Worm (Caenorhabditis elegans) whole organism, L4 larva: Measurements from ENCODE around the gene srx-46.

Experiments used
- F26F4.8 ChIP-seq: fragments of 200-800 bp; sonication (Bioruptor generic); conservative IDR thresholded peaks from 2 replicates; pipeline ENCODE4 v1.3.6; 2022; ENCODE audit warnings: missing genetic modification characterization, missing compliant biosample characterization
- R02D3.7 ChIP-seq: fragments of 150-350 bp; sonication (generic microtip); optimal IDR thresholded peaks from 3 replicates; lab custom pipeline; 2014; ENCODE audit warnings: missing biosample characterization, missing genetic modification characterization
- T20F7.1 ChIP-seq: fragments of 200-800 bp; sonication (Bioruptor generic); optimal IDR thresholded peaks from 2 replicates; lab custom pipeline; 2018; ENCODE audit warnings: mild to moderate bottlenecking, missing genetic modification characterization, missing compliant biosample characterization
- T26A8.4 ChIP-seq: fragments of 200-800 bp; sonication (Bioruptor generic); IDR thresholded peaks from 2 replicates; pipeline ENCODE4 v1.3.6; 2022; ENCODE audit warnings: missing genetic modification characterization, missing compliant biosample characterization
- Y105C5A.15 ChIP-seq: fragments of 200-800 bp; sonication (Bioruptor generic); IDR thresholded peaks from 2 replicates; pipeline ENCODE4 v1.3.6; 2022; ENCODE audit warnings: missing genetic modification characterization, missing compliant biosample characterization
- ZK337.2 ChIP-seq: fragments of 200-800 bp; sonication (Bioruptor generic); IDR thresholded peaks from 2 replicates; pipeline ENCODE4 v1.3.6; 2022; ENCODE audit warnings: missing genetic modification reagents, missing genetic modification characterization, missing compliant biosample characterization
- ceh-20 ChIP-seq: fragments of 200-800 bp; sonication (Bioruptor generic); IDR thresholded peaks from 2 replicates; pipeline ENCODE4 v1.3.6; 2022; ENCODE audit warnings: missing genetic modification reagents, missing genetic modification characterization, missing compliant biosample characterization
- ceh-62 ChIP-seq: sonication (generic microtip); optimal IDR thresholded peaks from 2 replicates; lab custom pipeline; 2017; ENCODE audit warnings: missing biosample characterization, missing genetic modification characterization
- cey-2 ChIP-seq: sonication (generic microtip); optimal IDR thresholded peaks from 3 replicates; lab custom pipeline; 2017; ENCODE audit warnings: missing genetic modification characterization, mild to moderate bottlenecking, missing compliant biosample characterization, antibody characterized with exemption, borderline replicate concordance; ENCODE audit not compliant: insufficient read depth
- daf-16 ChIP-seq, 3 experiments: sonication (generic microtip); optimal IDR thresholded peaks; 2 replicates each; lab custom pipeline; 2016 to 2017; ENCODE audit warnings: missing genetic modification characterization in 3 of 3, missing genetic modification reagents in 3 of 3, mild to moderate bottlenecking in 2 of 3, missing compliant biosample characterization in 2 of 3, missing biosample characterization in 1 of 3, moderate library complexity in 1 of 3
- daf-19 ChIP-seq: fragments of 200-800 bp; sonication (Bioruptor generic); conservative IDR thresholded peaks from 2 replicates; pipeline ENCODE4 v1.3.6; 2022; ENCODE audit warnings: missing genetic modification characterization, missing compliant biosample characterization
- dmd-6 ChIP-seq: fragments of 200-800 bp; sonication (Bioruptor generic); IDR thresholded peaks from 2 replicates; pipeline ENCODE4 v1.3.6; 2022; ENCODE audit warnings: missing genetic modification reagents, missing genetic modification characterization, missing compliant biosample characterization
- duxl-1 ChIP-seq: sonication (generic microtip); optimal IDR thresholded peaks from 2 replicates; lab custom pipeline; 2016; ENCODE audit warnings: mild to moderate bottlenecking, missing genetic modification characterization, moderate library complexity, missing compliant biosample characterization; ENCODE audit not compliant: poor library complexity
- dve-1 ChIP-seq: sonication (generic microtip); optimal IDR thresholded peaks from 2 replicates; lab custom pipeline; 2017; ENCODE audit warnings: antibody characterized with exemption, mild to moderate bottlenecking, missing genetic modification characterization, missing compliant biosample characterization; ENCODE audit not compliant: insufficient read depth
- egl-43 ChIP-seq: fragments of 200-800 bp; sonication (Bioruptor generic); IDR thresholded peaks from 2 replicates; pipeline ENCODE4 v1.3.6; 2022; ENCODE audit warnings: missing genetic modification reagents, missing genetic modification characterization, missing compliant biosample characterization
- fos-1 ChIP-seq: fragments of 150-350 bp; optimal IDR thresholded peaks from 2 replicates; lab custom pipeline; 2014; ENCODE audit warnings: missing biosample characterization, missing genetic modification characterization
- hlh-11 ChIP-seq: fragments of 200-800 bp; sonication (Bioruptor generic); optimal IDR thresholded peaks from 2 replicates; lab custom pipeline; 2018; ENCODE audit warnings: mild to moderate bottlenecking, missing genetic modification characterization, missing compliant biosample characterization
- hlh-30 ChIP-seq: sonication (generic microtip); optimal IDR thresholded peaks from 2 replicates; lab custom pipeline; 2017; ENCODE audit warnings: antibody characterized with exemption, mild to moderate bottlenecking, missing genetic modification characterization, missing compliant biosample characterization; ENCODE audit not compliant: insufficient read depth
- jun-1 ChIP-seq: fragments of 150-350 bp; optimal IDR thresholded peaks from 2 replicates; lab custom pipeline; 2014; ENCODE audit warnings: missing biosample characterization, missing genetic modification reagents, missing genetic modification characterization
- lin-15B ChIP-seq: fragments of 150-350 bp; sonication (generic microtip); optimal IDR thresholded peaks from 3 replicates; lab custom pipeline; 2014; ENCODE audit warnings: missing biosample characterization, missing genetic modification characterization
- lin-38 ChIP-seq: fragments of 200-800 bp; sonication (Bioruptor generic); IDR thresholded peaks from 2 replicates; pipeline ENCODE4 v1.3.6; 2022; ENCODE audit warnings: missing genetic modification reagents, missing genetic modification characterization, missing compliant biosample characterization
- lir-3 ChIP-seq: sonication (generic microtip); optimal IDR thresholded peaks from 2 replicates; lab custom pipeline; 2016; ENCODE audit warnings: mild to moderate bottlenecking, missing genetic modification characterization, missing compliant biosample characterization
- madf-5 ChIP-seq, 2 experiments: fragments of 200-800 bp; sonication (Bioruptor generic); IDR thresholded peaks; 2 replicates each; pipeline ENCODE4 v1.3.6; 2022; ENCODE audit warnings: missing compliant biosample characterization in 2 of 2, missing genetic modification characterization in 2 of 2
- mes-2 ChIP-seq: sonication (generic microtip); optimal IDR thresholded peaks from 2 replicates; lab custom pipeline; 2016; ENCODE audit warnings: missing genotype, mild to moderate bottlenecking, missing genetic modification characterization, missing compliant biosample characterization; ENCODE audit not compliant: poor library complexity, severe bottlenecking
- mxl-2 ChIP-seq: fragments of 200-800 bp; sonication (Bioruptor generic); conservative IDR thresholded peaks from 2 replicates; pipeline ENCODE4 v1.3.6; 2022; ENCODE audit warnings: missing genetic modification reagents, missing genetic modification characterization, missing compliant biosample characterization
- nhr-102 ChIP-seq: sonication (generic microtip); optimal IDR thresholded peaks from 2 replicates; lab custom pipeline; 2016; ENCODE audit warnings: mild to moderate bottlenecking, missing genetic modification characterization, moderate library complexity, missing compliant biosample characterization
- nhr-111 ChIP-seq: fragments of 200-800 bp; sonication (Bioruptor generic); optimal IDR thresholded peaks from 2 replicates; lab custom pipeline; 2018; ENCODE audit warnings: mild to moderate bottlenecking, missing genetic modification characterization, missing compliant biosample characterization
- nhr-28 ChIP-seq: fragments of 150-350 bp; optimal IDR thresholded peaks from 2 replicates; lab custom pipeline; 2014; ENCODE audit warnings: missing biosample characterization, missing genetic modification characterization
- pha-4 ChIP-seq, 2 experiments: fragments of 150-350 bp in 1 of 2; fragments of 200-800 bp in 1 of 2; sonication (Bioruptor generic) in 1 of 2; IDR thresholded peaks in 1 of 2; optimal IDR thresholded peaks in 1 of 2; 2 replicates each; pipeline versions ENCODE4 v1.3.6 to Lab custom; 2014 to 2022; ENCODE audit warnings: missing genetic modification characterization in 2 of 2, missing genetic modification reagents in 2 of 2, missing biosample characterization in 1 of 2, missing compliant biosample characterization in 1 of 2
- sdz-12 ChIP-seq: fragments of 200-800 bp; sonication (Bioruptor generic); optimal IDR thresholded peaks from 2 replicates; lab custom pipeline; 2018; ENCODE audit warnings: mild to moderate bottlenecking, missing genetic modification characterization, missing compliant biosample characterization
- spr-3 ChIP-seq: fragments of 200-800 bp; sonication (Bioruptor generic); optimal IDR thresholded peaks from 2 replicates; lab custom pipeline; 2018; ENCODE audit warnings: mild to moderate bottlenecking, missing genetic modification characterization, missing compliant biosample characterization
- tra-1 ChIP-seq: fragments of 200-800 bp; sonication (Bioruptor generic); IDR thresholded peaks from 2 replicates; pipeline ENCODE4 v1.3.6; 2022; ENCODE audit warnings: missing genetic modification reagents, missing genetic modification characterization, missing compliant biosample characterization
- unc-62 ChIP-seq, 3 experiments: fragments of 150-350 bp in 1 of 3; sonication (generic microtip); optimal IDR thresholded peaks in 2 of 3; peaks in 1 of 3; 1 replicate in 1 of 3; 2 replicates in 2 of 3; lab custom pipeline; 2014 to 2017; ENCODE audit warnings: missing biosample characterization in 3 of 3, missing genetic modification characterization in 3 of 3, missing genetic modification reagents in 3 of 3, missing genotype in 1 of 3
- zag-1 ChIP-seq: fragments of 150-350 bp; optimal IDR thresholded peaks from 2 replicates; lab custom pipeline; 2014; ENCODE audit warnings: missing biosample characterization, missing genetic modification characterization
- zfp-3 ChIP-seq: fragments of 200-800 bp; sonication (Bioruptor generic); conservative IDR thresholded peaks from 2 replicates; pipeline ENCODE4 v1.3.6; 2022; ENCODE audit warnings: missing genetic modification reagents, missing genetic modification characterization, missing compliant biosample characterization
- zip-11 ChIP-seq: fragments of 200-800 bp; sonication (Bioruptor generic); IDR thresholded peaks from 2 replicates; pipeline ENCODE4 v1.3.6; 2022; ENCODE audit warnings: missing genetic modification characterization, missing compliant biosample characterization
- zip-2 ChIP-seq: fragments of 150-350 bp; optimal IDR thresholded peaks from 2 replicates; lab custom pipeline; 2014; ENCODE audit warnings: missing biosample characterization, missing genetic modification characterization
- ztf-11 ChIP-seq: fragments of 150-350 bp; optimal IDR thresholded peaks from 2 replicates; lab custom pipeline; 2014; ENCODE audit warnings: missing biosample characterization, missing genetic modification characterization

srx-46 gene

ce11 chrV:9333316-9334048 is 19.6 kb upstream of the srx-46 start, which contains the start of gene acl-14 (continued):
- no peak for TF ChIP-seq lir-3 (tag; lab: Kevin White, UChicago)
- no peak for TF ChIP-seq fos-1
- TF ChIP-seq ztf-11 (tag; lab: Kevin White, UChicago) = no peak
- no peak for TF ChIP-seq ceh-62
- TF ChIP-seq duxl-1 (tag; lab: Kevin White, UChicago) = no peak
- TF ChIP-seq dmd-6 (GFP tag; lab: Robert Waterston, UW) = peak; percentile 31; the same call in 1 of the 2 replicates
- no peak for TF ChIP-seq sdz-12 (GFP tag; lab: Kevin White, UChicago)
- TF ChIP-seq ZK337.2 (GFP tag; lab: Robert Waterston, UW) = no peak
- TF ChIP-seq tra-1 (GFP tag; lab: Robert Waterston, UW) = no peak
- TF ChIP-seq pha-4 (GFP tag; IDR thresholded peaks at IDR 0.05; lab: Robert Waterston, UW) = no peak
- no peak for TF ChIP-seq pha-4 (tag; optimal IDR thresholded peaks at IDR 0.05; lab: Kevin White, UChicago)
- TF ChIP-seq Y105C5A.15 = no peak
- TF ChIP-seq R02D3.7 (tag; lab: Kevin White, UChicago) = no peak
- TF ChIP-seq nhr-28 = peak; percentile 64
- TF ChIP-seq nhr-102 = no peak
- peak; percentile 28 for TF ChIP-seq mes-2 (tag; lab: Kevin White, UChicago)
- no peak for TF ChIP-seq lin-15B (tag; lab: Kevin White, UChicago)
- TF ChIP-seq T20F7.1 (GFP tag; lab: Kevin White, UChicago) = no peak
- TF ChIP-seq unc-62 (GFP tag; optimal IDR thresholded peaks at IDR 0.05 in 1 of 2; lab: Kevin White, UChicago) = peak in 1 of 2 experiments; percentile 36
- no peak for TF ChIP-seq unc-62 (tag; optimal IDR thresholded peaks at IDR 0.05; lab: Kevin White, UChicago)
- TF ChIP-seq mxl-2 (GFP tag; lab: Robert Waterston, UW) = no peak
- TF ChIP-seq daf-19 (GFP tag; lab: Robert Waterston, UW) = no peak
- TF ChIP-seq spr-3 (GFP tag; lab: Kevin White, UChicago) = no peak
- no peak for TF ChIP-seq cey-2
- TF ChIP-seq hlh-11 (tag; lab: Kevin White, UChicago) = no peak
- no peak for TF ChIP-seq zfp-3
- TF ChIP-seq nhr-111 = no peak

ce11 chrV:9334216-9334615 is 18.8 kb upstream of the srx-46 start, which contains the start of gene ucp-4:
ucp-4 (plus strand) TSS chrV:9334298.
- TF ChIP-seq zip-11 (GFP tag; lab: Robert Waterston, UW) (no peak), ceh-20 (GFP tag; lab: Robert Waterston, UW) (peak; percentile 62; the same call in 1 of the 2 replicates), nhr-28 (peak; percentile 4), zag-1 (tag; lab: Kevin White, UChicago) (no peak), dve-1 (tag; lab: Kevin White, UChicago) (peak; percentile 8), jun-1 (tag; lab: Kevin White, UChicago) (no peak), mes-2 (tag; lab: Kevin White, UChicago) (no peak), daf-16 (GFP tag; optimal IDR thresholded peaks at IDR 0.05; lab: Kevin White, UChicago) (no peak), daf-16 (tag; optimal IDR thresholded peaks at IDR 0.05; lab: Kevin White, UChicago) (peak; percentile 20), unc-62 (GFP tag; optimal IDR thresholded peaks at IDR 0.05 in 1 of 2; lab: Kevin White, UChicago) (peak in 1 of 2 experiments; percentile 30), unc-62 (tag; optimal IDR thresholded peaks at IDR 0.05; lab: Kevin White, UChicago) (no peak), duxl-1 (tag; lab: Kevin White, UChicago) (no peak), hlh-30 (tag; lab: Kevin White, UChicago) (peak; percentile 14), ztf-11 (tag; lab: Kevin White, UChicago) (no peak), tra-1 (GFP tag; lab: Robert Waterston, UW) (0 out of 2 replicates have a peak, but pooled peaks have one; percentile 35), hlh-11 (tag; lab: Kevin White, UChicago) (peak; percentile 29), egl-43 (no peak), dmd-6 (GFP tag; lab: Robert Waterston, UW) (peak; percentile 75), ceh-62 (no peak), lin-38 (GFP tag; lab: Robert Waterston, UW) (no peak), T20F7.1 (GFP tag; lab: Kevin White, UChicago) (peak; percentile 85), F26F4.8 (GFP tag; lab: Robert Waterston, UW) (no peak), madf-5 (GFP tag; IDR thresholded peaks at IDR 0.05; lab: Robert Waterston, UW) (no peak), zip-2 (tag; lab: Kevin White, UChicago) (no peak), T26A8.4 (GFP tag; lab: Robert Waterston, UW) (no peak)
- TF ChIP-seq, all 104 proteins: peak for 10
